Worm (Caenorhabditis elegans) whole organism, L4 larva: Measurements from ENCODE around the gene hip-1.

Experiments used
- F10B5.3 ChIP-seq: sonication (generic microtip); optimal IDR thresholded peaks from 2 replicates; lab custom pipeline; 2016; ENCODE audit warnings: mild to moderate bottlenecking, missing genetic modification characterization, missing compliant biosample characterization
- F37D6.2 ChIP-seq: sonication (generic microtip); optimal IDR thresholded peaks from 2 replicates; lab custom pipeline; 2016; ENCODE audit warnings: mild to moderate bottlenecking, missing genetic modification characterization, missing compliant biosample characterization
- F44E2.7 ChIP-seq: fragments of 200-800 bp; sonication (Bioruptor generic); IDR thresholded peaks from 2 replicates; pipeline ENCODE4 v2.1.2; 2022; ENCODE audit warnings: missing genetic modification characterization, missing compliant biosample characterization
- T20F7.1 ChIP-seq: fragments of 200-800 bp; sonication (Bioruptor generic); optimal IDR thresholded peaks from 2 replicates; lab custom pipeline; 2018; ENCODE audit warnings: mild to moderate bottlenecking, missing genetic modification characterization, missing compliant biosample characterization
- T26A8.4 ChIP-seq: fragments of 200-800 bp; sonication (Bioruptor generic); IDR thresholded peaks from 2 replicates; pipeline ENCODE4 v1.3.6; 2022; ENCODE audit warnings: missing genetic modification characterization, missing compliant biosample characterization
- Y48G9A.11 ChIP-seq: fragments of 200-800 bp; sonication (Bioruptor generic); IDR thresholded peaks from 2 replicates; pipeline ENCODE4 v1.3.6; 2022; ENCODE audit warnings: missing genetic modification reagents, missing genetic modification characterization, missing compliant biosample characterization
- aha-1 ChIP-seq: fragments of 150-350 bp; peaks from one replicate; lab custom pipeline; 2014; ENCODE audit warnings: missing biosample characterization, missing genetic modification characterization
- attf-4 ChIP-seq: sonication (generic microtip); optimal IDR thresholded peaks from 3 replicates; lab custom pipeline; 2017; ENCODE audit warnings: missing biosample characterization, missing genetic modification characterization
- ceh-20 ChIP-seq: fragments of 200-800 bp; sonication (Bioruptor generic); IDR thresholded peaks from 2 replicates; pipeline ENCODE4 v1.3.6; 2022; ENCODE audit warnings: missing genetic modification reagents, missing genetic modification characterization, missing compliant biosample characterization
- ceh-44 ChIP-seq: fragments of 200-800 bp; sonication (Bioruptor generic); IDR thresholded peaks from 2 replicates; pipeline ENCODE4 v1.3.6; 2022; ENCODE audit warnings: missing genetic modification reagents, missing genetic modification characterization, missing compliant biosample characterization
- ces-1 ChIP-seq: fragments of 150-350 bp; sonication (generic microtip); optimal IDR thresholded peaks from 4 replicates; lab custom pipeline; 2014; ENCODE audit warnings: missing biosample characterization, missing genetic modification reagents, missing genetic modification characterization
- daf-12 ChIP-seq: fragments of 150-350 bp; optimal IDR thresholded peaks from 2 replicates; lab custom pipeline; 2014; ENCODE audit warnings: missing biosample characterization, missing genetic modification reagents, missing genetic modification characterization
- daf-16 ChIP-seq, 3 experiments: sonication (generic microtip); optimal IDR thresholded peaks; 2 replicates each; lab custom pipeline; 2016 to 2017; ENCODE audit warnings: missing genetic modification characterization in 3 of 3, missing genetic modification reagents in 3 of 3, mild to moderate bottlenecking in 2 of 3, missing compliant biosample characterization in 2 of 3, missing biosample characterization in 1 of 3, moderate library complexity in 1 of 3
- daf-8 ChIP-seq: fragments of 200-800 bp; sonication (Bioruptor generic); IDR thresholded peaks from 2 replicates; pipeline ENCODE4 v1.3.6; 2022; ENCODE audit warnings: missing genetic modification characterization, missing compliant biosample characterization
- dmd-6 ChIP-seq: fragments of 200-800 bp; sonication (Bioruptor generic); IDR thresholded peaks from 2 replicates; pipeline ENCODE4 v1.3.6; 2022; ENCODE audit warnings: missing genetic modification reagents, missing genetic modification characterization, missing compliant biosample characterization
- dmd-8 ChIP-seq: fragments of 200-800 bp; sonication (Bioruptor generic); IDR thresholded peaks from 2 replicates; pipeline ENCODE4 v1.3.6; 2022; ENCODE audit warnings: missing genetic modification characterization, missing compliant biosample characterization
- duxl-1 ChIP-seq: sonication (generic microtip); optimal IDR thresholded peaks from 2 replicates; lab custom pipeline; 2016; ENCODE audit warnings: mild to moderate bottlenecking, missing genetic modification characterization, moderate library complexity, missing compliant biosample characterization; ENCODE audit not compliant: poor library complexity
- dve-1 ChIP-seq: sonication (generic microtip); optimal IDR thresholded peaks from 2 replicates; lab custom pipeline; 2017; ENCODE audit warnings: antibody characterized with exemption, mild to moderate bottlenecking, missing genetic modification characterization, missing compliant biosample characterization; ENCODE audit not compliant: insufficient read depth
- egl-43 ChIP-seq: fragments of 200-800 bp; sonication (Bioruptor generic); IDR thresholded peaks from 2 replicates; pipeline ENCODE4 v1.3.6; 2022; ENCODE audit warnings: missing genetic modification reagents, missing genetic modification characterization, missing compliant biosample characterization
- gei-8 ChIP-seq: fragments of 200-800 bp; sonication (Bioruptor generic); optimal IDR thresholded peaks from 2 replicates; lab custom pipeline; 2018; ENCODE audit warnings: mild to moderate bottlenecking, missing genetic modification characterization, missing compliant biosample characterization
- hmg-1.1 ChIP-seq: fragments of 200-800 bp; sonication (Bioruptor generic); IDR thresholded peaks from 2 replicates; pipeline ENCODE4 v1.3.6; 2022; ENCODE audit warnings: missing genetic modification reagents, missing genetic modification characterization, missing compliant biosample characterization
- jun-1 ChIP-seq: fragments of 150-350 bp; optimal IDR thresholded peaks from 2 replicates; lab custom pipeline; 2014; ENCODE audit warnings: missing biosample characterization, missing genetic modification reagents, missing genetic modification characterization
- lin-13 ChIP-seq: fragments of 150-350 bp; optimal IDR thresholded peaks from 2 replicates; lab custom pipeline; 2014; ENCODE audit warnings: missing biosample characterization, missing genetic modification reagents, missing genetic modification characterization
- lin-15B ChIP-seq: fragments of 150-350 bp; sonication (generic microtip); optimal IDR thresholded peaks from 3 replicates; lab custom pipeline; 2014; ENCODE audit warnings: missing biosample characterization, missing genetic modification characterization
- lin-29 ChIP-seq: fragments of 200-800 bp; sonication (Bioruptor generic); IDR thresholded peaks from 2 replicates; pipeline ENCODE4 v1.3.6; 2022; ENCODE audit warnings: missing genetic modification reagents, missing genetic modification characterization, missing compliant biosample characterization
- lin-38 ChIP-seq: fragments of 200-800 bp; sonication (Bioruptor generic); IDR thresholded peaks from 2 replicates; pipeline ENCODE4 v1.3.6; 2022; ENCODE audit warnings: missing genetic modification reagents, missing genetic modification characterization, missing compliant biosample characterization
- lir-3 ChIP-seq: sonication (generic microtip); optimal IDR thresholded peaks from 2 replicates; lab custom pipeline; 2016; ENCODE audit warnings: mild to moderate bottlenecking, missing genetic modification characterization, missing compliant biosample characterization
- lsy-2 ChIP-seq, 2 experiments: fragments of 150-350 bp in 1 of 2; sonication (generic microtip) in 1 of 2; optimal IDR thresholded peaks; 2 replicates each; lab custom pipeline; 2014 to 2017; ENCODE audit warnings: missing biosample characterization in 2 of 2, missing genetic modification characterization in 2 of 2
- madf-9 ChIP-seq: fragments of 200-800 bp; sonication (Bioruptor generic); conservative IDR thresholded peaks from 2 replicates; pipeline ENCODE4 v1.3.6; 2022; ENCODE audit warnings: missing genetic modification reagents, missing genetic modification characterization, missing compliant biosample characterization
- nhr-102 ChIP-seq: sonication (generic microtip); optimal IDR thresholded peaks from 2 replicates; lab custom pipeline; 2016; ENCODE audit warnings: mild to moderate bottlenecking, missing genetic modification characterization, moderate library complexity, missing compliant biosample characterization
- nhr-111 ChIP-seq: fragments of 200-800 bp; sonication (Bioruptor generic); optimal IDR thresholded peaks from 2 replicates; lab custom pipeline; 2018; ENCODE audit warnings: mild to moderate bottlenecking, missing genetic modification characterization, missing compliant biosample characterization
- nhr-28 ChIP-seq: fragments of 150-350 bp; optimal IDR thresholded peaks from 2 replicates; lab custom pipeline; 2014; ENCODE audit warnings: missing biosample characterization, missing genetic modification characterization
- nhr-42 ChIP-seq: fragments of 200-800 bp; sonication (Bioruptor generic); IDR thresholded peaks from 2 replicates; pipeline ENCODE4 v1.3.6; 2022; ENCODE audit warnings: missing genetic modification characterization, missing compliant biosample characterization
- nhr-48 ChIP-seq: sonication (generic microtip); optimal IDR thresholded peaks from 2 replicates; lab custom pipeline; 2016; ENCODE audit warnings: mild to moderate bottlenecking, missing genetic modification characterization, missing compliant biosample characterization
- nhr-77 ChIP-seq: fragments of 150-350 bp; optimal IDR thresholded peaks from 2 replicates; lab custom pipeline; 2014; ENCODE audit warnings: missing biosample characterization, missing genetic modification characterization
- pha-4 ChIP-seq, 2 experiments: fragments of 150-350 bp in 1 of 2; fragments of 200-800 bp in 1 of 2; sonication (Bioruptor generic) in 1 of 2; IDR thresholded peaks in 1 of 2; optimal IDR thresholded peaks in 1 of 2; 2 replicates each; pipeline versions ENCODE4 v1.3.6 to Lab custom; 2014 to 2022; ENCODE audit warnings: missing genetic modification characterization in 2 of 2, missing genetic modification reagents in 2 of 2, missing biosample characterization in 1 of 2, missing compliant biosample characterization in 1 of 2
- pqm-1 ChIP-seq: sonication (generic microtip); optimal IDR thresholded peaks from 2 replicates; lab custom pipeline; 2017; ENCODE audit warnings: missing biosample characterization, missing genetic modification characterization
- rbr-2 ChIP-seq: sonication (generic microtip); optimal IDR thresholded peaks from 2 replicates; lab custom pipeline; 2016; ENCODE audit warnings: missing genotype, missing genetic modification characterization, missing compliant biosample characterization
- saeg-2 ChIP-seq: fragments of 200-800 bp; sonication (Bioruptor generic); IDR thresholded peaks from 2 replicates; pipeline ENCODE4 v1.3.6; 2022; ENCODE audit warnings: missing genetic modification reagents, missing genetic modification characterization, missing compliant biosample characterization
- set-16 ChIP-seq: fragments of 200-800 bp; sonication (Bioruptor generic); IDR thresholded peaks from 2 replicates; pipeline ENCODE4 v1.3.6; 2022; ENCODE audit warnings: missing genetic modification reagents, missing genetic modification characterization, missing compliant biosample characterization
- snpc-4 ChIP-seq: fragments of 150-350 bp; optimal IDR thresholded peaks from 2 replicates; lab custom pipeline; 2014; ENCODE audit warnings: missing biosample characterization, missing genetic modification characterization
- spr-1 ChIP-seq: sonication (generic microtip); optimal IDR thresholded peaks from 2 replicates; lab custom pipeline; 2016; ENCODE audit warnings: mild to moderate bottlenecking, missing genetic modification characterization, missing compliant biosample characterization
- tag-97 ChIP-seq: fragments of 200-800 bp; sonication (Bioruptor generic); IDR thresholded peaks from 2 replicates; pipeline ENCODE4 v1.3.6; 2022; ENCODE audit warnings: missing genetic modification characterization, missing compliant biosample characterization
- tra-1 ChIP-seq: fragments of 200-800 bp; sonication (Bioruptor generic); IDR thresholded peaks from 2 replicates; pipeline ENCODE4 v1.3.6; 2022; ENCODE audit warnings: missing genetic modification reagents, missing genetic modification characterization, missing compliant biosample characterization
- unc-62 ChIP-seq, 3 experiments: fragments of 150-350 bp in 1 of 3; sonication (generic microtip); optimal IDR thresholded peaks in 2 of 3; peaks in 1 of 3; 1 replicate in 1 of 3; 2 replicates in 2 of 3; lab custom pipeline; 2014 to 2017; ENCODE audit warnings: missing biosample characterization in 3 of 3, missing genetic modification characterization in 3 of 3, missing genetic modification reagents in 3 of 3, missing genotype in 1 of 3
- zfp-2 ChIP-seq: sonication (generic microtip); optimal IDR thresholded peaks from 2 replicates; lab custom pipeline; 2016; ENCODE audit warnings: mild to moderate bottlenecking, missing genetic modification characterization, missing compliant biosample characterization

hip-1 gene

DNA sequence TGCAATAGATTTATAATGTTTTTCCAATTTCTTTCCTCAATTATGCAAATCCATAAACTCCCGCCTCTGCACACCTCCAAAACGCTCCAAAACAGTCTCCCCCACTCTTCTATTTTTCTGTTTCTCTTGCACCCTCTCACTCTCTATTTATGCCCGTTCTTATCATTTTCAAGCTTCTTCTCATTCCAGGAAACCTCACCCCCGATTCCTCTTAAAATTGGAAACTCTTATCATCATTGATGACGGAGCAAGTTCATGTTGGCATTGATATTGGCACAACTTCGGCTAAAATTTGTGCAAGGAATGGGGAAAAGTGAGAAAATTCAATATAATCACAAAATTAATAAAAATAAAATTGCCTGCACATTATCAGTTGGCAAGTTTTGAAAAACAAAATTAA, 14.5 kb downstream of the hip-1 start, which contains the start of gene shpk-1 (continued):
- TF ChIP-seq dmd-6 (peak; percentile 84), nhr-48 (tag; lab: Kevin White, UChicago) (peak; percentile 43), daf-8 (no peak), nhr-28 (tag; lab: Kevin White, UChicago) (peak; percentile 86), spr-1 (tag; lab: Kevin White, UChicago) (no peak), nhr-102 (peak; percentile 73), lin-38 (GFP tag; lab: Robert Waterston, UW) (peak; percentile 13; the same call in 1 of the 2 replicates), F44E2.7 (GFP tag; lab: Robert Waterston, UW) (no peak), jun-1 (no peak), snpc-4 (tag; lab: Kevin White, UChicago) (no peak)

DNA sequence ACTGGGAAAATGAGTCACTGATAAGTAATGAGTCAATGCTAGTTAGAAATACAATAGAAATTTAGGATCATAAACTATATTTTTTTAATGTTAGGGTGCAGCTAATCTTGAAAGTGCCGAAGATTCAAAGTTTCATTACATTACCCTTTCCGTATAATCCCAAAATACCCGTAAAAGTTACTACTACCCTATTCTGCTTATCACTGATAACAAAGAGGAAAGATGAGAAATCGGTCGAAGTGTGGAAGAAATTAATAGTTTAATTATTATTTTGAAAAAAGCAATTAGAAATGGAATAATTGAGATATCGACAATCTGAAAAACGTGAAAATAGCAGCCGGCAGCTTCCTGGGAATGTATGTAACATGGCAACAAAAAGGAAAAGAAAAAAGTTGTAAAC, 15.4 kb downstream of the hip-1 start:
- TF ChIP-seq ceh-44 (GFP tag; lab: Robert Waterston, UW) (no peak), pha-4 (GFP tag; IDR thresholded peaks at IDR 0.05; lab: Robert Waterston, UW) (no peak), pha-4 (tag; optimal IDR thresholded peaks at IDR 0.05; lab: Kevin White, UChicago) (no peak), pqm-1 (tag; lab: Kevin White, UChicago) (peak; percentile 28), aha-1 (no peak), dve-1 (tag; lab: Kevin White, UChicago) (peak; percentile 23), daf-16 (GFP tag; optimal IDR thresholded peaks at IDR 0.05; lab: Kevin White, UChicago) (no peak), daf-16 (tag; optimal IDR thresholded peaks at IDR 0.05; lab: Kevin White, UChicago) (peak; percentile 37)

ce11 chrIII:13606016-13606530, 16.2 kb downstream of the hip-1 start, which contains the start of gene act-5:
Gene act-5 (minus strand): TSS chrIII:13606066.
- TF ChIP-seq lir-3 (no peak), duxl-1 (tag; lab: Kevin White, UChicago) (no peak), T20F7.1 (GFP tag; lab: Kevin White, UChicago) (no peak), madf-9 (GFP tag; lab: Robert Waterston, UW) (no peak), lin-15B (tag; lab: Kevin White, UChicago) (no peak), gei-8 (GFP tag; lab: Kevin White, UChicago) (no peak), F10B5.3 (no peak), ceh-20 (GFP tag; lab: Robert Waterston, UW) (no peak), unc-62 (GFP tag; optimal IDR thresholded peaks at IDR 0.05 in 1 of 2; lab: Kevin White, UChicago) (peak in 1 of 2 experiments; percentile 93), unc-62 (tag; optimal IDR thresholded peaks at IDR 0.05; lab: Kevin White, UChicago) (no peak), lin-38 (GFP tag; lab: Robert Waterston, UW) (no peak), egl-43 (no peak), ces-1 (GFP tag; lab: Kevin White, UChicago) (no peak), nhr-77 (tag; lab: Kevin White, UChicago) (peak; percentile 77), hmg-1.1 (GFP tag; lab: Robert Waterston, UW) (no peak), attf-4 (tag; lab: Kevin White, UChicago) (no peak), daf-12 (tag; lab: Kevin White, UChicago) (no peak), lin-13 (GFP tag; lab: Kevin White, UChicago) (peak; percentile 14), rbr-2 (tag; lab: Kevin White, UChicago) (no peak), set-16 (GFP tag; lab: Robert Waterston, UW) (no peak), F37D6.2 (no peak), ceh-44 (GFP tag; lab: Robert Waterston, UW) (no peak), F44E2.7 (GFP tag; lab: Robert Waterston, UW) (no peak), saeg-2 (GFP tag; lab: Robert Waterston, UW) (no peak), lin-29 (no peak), dmd-8 (no peak), tra-1 (GFP tag; lab: Robert Waterston, UW) (peak; percentile 61; the same call in 1 of the 2 replicates), snpc-4 (tag; lab: Kevin White, UChicago) (no peak), dmd-6 (peak; percentile 85), T26A8.4 (GFP tag; lab: Robert Waterston, UW) (no peak), tag-97 (no peak), nhr-111 (GFP tag; lab: Kevin White, UChicago) (no peak), Y48G9A.11 (no peak), zfp-2 (tag; lab: Kevin White, UChicago) (no peak), nhr-42 (GFP tag; lab: Robert Waterston, UW) (no peak), lsy-2 (tag; optimal IDR thresholded peaks at IDR 0.05; lab: Kevin White, UChicago) (no peak)
